Worm (Caenorhabditis elegans): ENCODE results near the gene lin-37.

DNA sequence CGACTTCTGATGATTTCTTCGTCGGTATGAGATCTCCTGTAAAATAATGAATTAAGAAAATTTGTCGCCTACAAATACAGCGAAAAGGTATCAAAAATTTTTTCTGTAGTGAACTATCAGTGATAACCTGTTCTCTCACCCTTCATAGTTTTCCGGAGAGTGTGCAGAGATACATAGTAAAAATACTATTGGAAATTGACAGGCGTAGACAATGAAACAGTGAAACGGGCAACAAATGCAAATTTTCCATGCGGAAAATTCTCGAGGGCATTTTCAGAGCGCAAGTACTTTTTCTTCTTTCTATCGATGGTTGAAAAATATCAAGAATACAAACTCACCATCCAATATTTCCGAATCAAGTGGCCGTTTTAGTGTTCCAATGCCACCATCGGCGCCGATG is 14.8 kb upstream of the lin-37 start:
- TF ChIP-seq ceh-13 (GFP tag; optimal IDR thresholded peaks at IDR 0.05): no peak
- no peak for TF ChIP-seq hmg-4 (GFP tag; optimal IDR thresholded peaks at IDR 0.05)
- no peak for TF ChIP-seq ama-1 (optimal IDR thresholded peaks at IDR 0.05)
- no peak for TF ChIP-seq F13C5.2 (tag; optimal IDR thresholded peaks at IDR 0.05)
- no peak for TF ChIP-seq tra-4 (tag; optimal IDR thresholded peaks at IDR 0.05)
- no peak for TF ChIP-seq pes-1 (GFP tag; IDR thresholded peaks at IDR 0.05)
- TF ChIP-seq flt-1 (GFP tag; IDR thresholded peaks at IDR 0.05): no peak
- no peak for TF ChIP-seq B0310.2 (tag; optimal IDR thresholded peaks at IDR 0.05)
- TF ChIP-seq aly-1 (tag; optimal IDR thresholded peaks at IDR 0.05): no peak

Measured in whole organism, early embryonic.